Worm (Caenorhabditis elegans) whole organism, L3 larva: Measurements from ENCODE around the gene K08B4.7.
A peak's percentile ranks its signal among the peaks of the same experiment; 100 is the strongest.

Experiments
- R02D3.7 ChIP-seq: fragments of 150-350 bp; optimal IDR thresholded peaks from 2 replicates; lab custom pipeline; 2014; ENCODE audit warnings: missing biosample characterization, missing genetic modification characterization
- ZK546.5 ChIP-seq: sonication (generic microtip); optimal IDR thresholded peaks from 2 replicates; lab custom pipeline; 2017; ENCODE audit warnings: missing biosample characterization, missing genetic modification characterization
- aly-2 ChIP-seq: fragments of 150-350 bp; optimal IDR thresholded peaks from 2 replicates; lab custom pipeline; 2014; ENCODE audit warnings: missing biosample characterization, missing genetic modification characterization
- ama-1 ChIP-seq: fragments of 150-350 bp; optimal IDR thresholded peaks from 2 replicates; lab custom pipeline; 2018
- ceh-82 ChIP-seq: fragments of 150-350 bp; optimal IDR thresholded peaks from 2 replicates; lab custom pipeline; 2014; ENCODE audit warnings: missing biosample characterization, missing genetic modification characterization
- ceh-9 ChIP-seq: sonication (generic microtip); optimal IDR thresholded peaks from 2 replicates; lab custom pipeline; 2018; ENCODE audit warnings: missing biosample characterization, missing genetic modification characterization
- daf-12 ChIP-seq: fragments of 150-350 bp; optimal IDR thresholded peaks from 2 replicates; lab custom pipeline; 2014; ENCODE audit warnings: missing biosample characterization, missing genetic modification reagents, missing genetic modification characterization
- elt-2 ChIP-seq: sonication (generic microtip); optimal IDR thresholded peaks from 2 replicates; lab custom pipeline; 2016; ENCODE audit warnings: missing genetic modification reagents, mild to moderate bottlenecking, missing genetic modification characterization, missing compliant biosample characterization
- eor-1 ChIP-seq, 2 experiments: fragments of 150-350 bp; optimal IDR thresholded peaks; 2 replicates each; lab custom pipeline; 2014 to 2018; ENCODE audit warnings: missing biosample characterization in 2 of 2, missing genetic modification characterization in 2 of 2
- fkh-10 ChIP-seq: sonication (generic microtip); optimal IDR thresholded peaks from 2 replicates; lab custom pipeline; 2017; ENCODE audit warnings: missing biosample characterization, missing genetic modification reagents, missing genetic modification characterization
- fkh-2 ChIP-seq: fragments of 150-350 bp; optimal IDR thresholded peaks from 2 replicates; lab custom pipeline; 2014; ENCODE audit warnings: missing biosample characterization, missing genetic modification reagents, missing genetic modification characterization
- fos-1 ChIP-seq: fragments of 150-350 bp; optimal IDR thresholded peaks from 2 replicates; lab custom pipeline; 2014; ENCODE audit warnings: missing biosample characterization, missing genetic modification characterization
- hmg-11 ChIP-seq: sonication (generic microtip); optimal IDR thresholded peaks from 2 replicates; lab custom pipeline; 2016; ENCODE audit warnings: missing genetic modification characterization, missing compliant biosample characterization
- jun-1 ChIP-seq: fragments of 150-350 bp; optimal IDR thresholded peaks from 2 replicates; lab custom pipeline; 2014; ENCODE audit warnings: missing biosample characterization, missing genetic modification reagents, missing genetic modification characterization
- lin-39 ChIP-seq: fragments of 150-350 bp; optimal IDR thresholded peaks from 2 replicates; lab custom pipeline; 2018; ENCODE audit warnings: missing biosample characterization, missing genetic modification reagents, missing genetic modification characterization
- nfya-1 ChIP-seq: sonication (generic microtip); optimal IDR thresholded peaks from 2 replicates; lab custom pipeline; 2017; ENCODE audit warnings: missing genetic modification characterization, mild to moderate bottlenecking, missing compliant biosample characterization, antibody characterized with exemption, moderate library complexity; ENCODE audit not compliant: insufficient read depth
- nhr-11 ChIP-seq: fragments of 150-350 bp; optimal IDR thresholded peaks from 2 replicates; lab custom pipeline; 2014; ENCODE audit warnings: missing biosample characterization, missing genetic modification characterization
- nhr-12 ChIP-seq: fragments of 150-350 bp; optimal IDR thresholded peaks from 2 replicates; lab custom pipeline; 2014; ENCODE audit warnings: missing biosample characterization, missing genetic modification characterization
- nhr-23 ChIP-seq: fragments of 150-350 bp; optimal IDR thresholded peaks from 2 replicates; lab custom pipeline; 2014; ENCODE audit warnings: missing biosample characterization, missing genetic modification reagents, missing genetic modification characterization
- nhr-237 ChIP-seq: fragments of 150-350 bp; optimal IDR thresholded peaks from 2 replicates; lab custom pipeline; 2014; ENCODE audit warnings: missing biosample characterization, missing genetic modification characterization
- nhr-67 ChIP-seq: fragments of 150-350 bp; optimal IDR thresholded peaks from 2 replicates; lab custom pipeline; 2014; ENCODE audit warnings: missing biosample characterization, missing genetic modification characterization
- nhr-77 ChIP-seq: fragments of 150-350 bp; optimal IDR thresholded peaks from 2 replicates; lab custom pipeline; 2014; ENCODE audit warnings: missing biosample characterization, missing genetic modification characterization
- pha-4 ChIP-seq: fragments of 150-350 bp; optimal IDR thresholded peaks from 2 replicates; lab custom pipeline; 2014; ENCODE audit warnings: missing biosample characterization, missing genetic modification reagents, missing genetic modification characterization
- sea-2 ChIP-seq: fragments of 150-350 bp; sonication (generic microtip); optimal IDR thresholded peaks from 4 replicates; lab custom pipeline; 2014; ENCODE audit warnings: missing biosample characterization, missing genetic modification reagents, missing genetic modification characterization
- tbx-2 ChIP-seq: sonication (generic microtip); optimal IDR thresholded peaks from 2 replicates; lab custom pipeline; 2016; ENCODE audit warnings: mild to moderate bottlenecking, missing genetic modification characterization, missing compliant biosample characterization
- unc-39 ChIP-seq: sonication (generic microtip); optimal IDR thresholded peaks from 4 replicates; lab custom pipeline; 2017; ENCODE audit warnings: missing biosample characterization, missing genetic modification characterization
- unc-62 ChIP-seq: fragments of 150-350 bp; sonication (generic microtip); optimal IDR thresholded peaks from 4 replicates; lab custom pipeline; 2014; ENCODE audit warnings: missing biosample characterization, missing genetic modification reagents, missing genetic modification characterization
- ztf-11 ChIP-seq: fragments of 150-350 bp; optimal IDR thresholded peaks from 2 replicates; lab custom pipeline; 2014; ENCODE audit warnings: missing biosample characterization, missing genetic modification characterization
- ztf-4 ChIP-seq: fragments of 150-350 bp; optimal IDR thresholded peaks from 2 replicates; lab custom pipeline; 2014; ENCODE audit warnings: missing biosample characterization, missing genetic modification characterization

K08B4.7 gene

DNA sequence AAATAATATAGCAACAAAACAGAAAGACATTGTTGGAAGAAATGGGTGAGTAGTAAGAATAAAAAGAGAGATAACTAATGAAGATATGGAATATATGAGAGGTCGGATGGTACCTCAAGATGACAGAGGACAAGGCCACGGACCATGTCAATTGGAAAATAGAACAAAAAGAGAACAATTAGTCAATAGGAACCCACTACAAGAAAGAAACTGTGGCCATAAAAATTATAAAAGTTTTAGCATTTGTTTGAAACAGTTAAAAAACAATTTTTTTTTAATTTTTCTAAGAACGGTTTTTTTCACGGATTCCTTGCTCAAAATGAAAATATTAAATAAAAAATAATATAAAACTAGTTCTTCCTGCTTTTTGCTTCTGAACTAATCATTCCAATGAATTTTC, 16.1 kb downstream of the K08B4.7 start, which contains the start of gene cpg-20:
Gene cpg-20, minus strand, starts transcription at position 101 of the 400 bp plus-strand sequence.
- TF ChIP-seq elt-2 (no peak), fkh-10 (GFP tag; lab: Kevin White, UChicago) (no peak), sea-2 (GFP tag; lab: Kevin White, UChicago) (no peak), ceh-9 (tag; lab: Kevin White, UChicago) (no peak), nhr-12 (tag; lab: Kevin White, UChicago) (no peak), unc-62 (no peak), nhr-23 (tag; lab: Kevin White, UChicago) (no peak), nhr-77 (tag; lab: Kevin White, UChicago) (no peak), ZK546.5 (tag; lab: Kevin White, UChicago) (no peak), jun-1 (no peak), unc-39 (no peak)

DNA sequence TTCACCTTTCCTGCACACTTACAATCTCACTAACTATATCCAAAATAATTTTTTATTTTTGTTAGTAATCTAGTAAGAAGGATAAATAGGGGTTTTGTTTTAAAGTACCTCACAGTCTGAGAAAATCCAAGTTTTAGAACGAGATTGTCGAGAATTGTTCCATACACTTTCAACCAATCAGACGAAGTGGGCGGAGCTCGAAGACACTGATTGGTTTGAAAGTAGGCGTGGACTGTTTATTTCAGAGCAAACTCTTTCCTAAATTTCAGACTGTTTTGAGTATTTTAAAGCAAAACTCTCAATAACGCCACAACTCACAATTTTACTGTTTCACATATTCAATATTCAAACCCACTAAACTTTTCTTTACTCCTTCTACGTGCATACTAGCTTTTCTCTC, 21.2 kb downstream of the K08B4.7 start:
- TF ChIP-seq nfya-1 (peak; percentile 90), nhr-237 (tag; lab: Kevin White, UChicago) (no peak)

DNA sequence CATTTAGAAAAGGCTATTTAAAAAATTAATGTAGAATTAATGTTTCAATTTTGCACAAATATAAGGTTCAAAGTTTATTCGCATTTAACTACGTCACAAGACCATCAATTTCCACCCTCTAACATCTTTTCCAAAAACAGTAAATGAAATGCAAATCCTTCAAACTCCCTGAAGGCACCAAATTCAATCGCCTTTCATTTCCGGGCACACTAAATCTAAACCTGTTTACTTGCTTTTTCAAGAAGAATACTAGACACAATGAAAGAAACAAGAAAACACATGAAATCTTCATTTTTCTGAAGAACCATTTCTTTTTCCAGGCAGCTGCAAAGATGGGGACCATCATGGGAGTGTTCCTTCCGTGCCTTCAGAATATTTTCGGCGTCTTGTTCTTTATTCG, 27.0 kb downstream of the K08B4.7 start:
- no peak for TF ChIP-seq nhr-11 (tag; lab: Kevin White, UChicago)
- peak; percentile 40 for TF ChIP-seq fkh-10 (GFP tag; lab: Kevin White, UChicago)

DNA sequence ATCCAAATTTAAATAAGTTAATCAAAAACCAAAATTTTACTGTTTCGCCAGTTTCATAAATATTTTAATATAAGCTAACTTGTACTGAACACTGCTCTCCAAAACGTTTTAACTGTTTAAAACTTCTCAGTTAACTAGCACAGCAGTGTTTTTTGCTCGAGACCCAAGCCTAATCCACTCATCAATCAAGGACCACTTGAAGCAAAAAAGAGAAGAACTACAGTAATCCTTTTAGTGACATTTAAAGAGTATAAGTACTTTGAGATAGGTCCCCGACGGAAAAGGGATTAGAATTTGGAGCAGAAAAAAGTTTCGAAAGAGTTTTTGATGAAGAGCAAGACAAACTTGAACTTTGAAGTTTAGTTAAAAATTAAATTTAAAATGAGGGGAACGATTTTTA, 27.6 kb downstream of the K08B4.7 start:
- TF ChIP-seq ama-1 (lab: Kevin White, UChicago) (no peak), unc-62 (no peak), nhr-67 (tag; lab: Kevin White, UChicago) (no peak), ZK546.5 (tag; lab: Kevin White, UChicago) (no peak), daf-12 (tag; lab: Kevin White, UChicago) (no peak)

DNA sequence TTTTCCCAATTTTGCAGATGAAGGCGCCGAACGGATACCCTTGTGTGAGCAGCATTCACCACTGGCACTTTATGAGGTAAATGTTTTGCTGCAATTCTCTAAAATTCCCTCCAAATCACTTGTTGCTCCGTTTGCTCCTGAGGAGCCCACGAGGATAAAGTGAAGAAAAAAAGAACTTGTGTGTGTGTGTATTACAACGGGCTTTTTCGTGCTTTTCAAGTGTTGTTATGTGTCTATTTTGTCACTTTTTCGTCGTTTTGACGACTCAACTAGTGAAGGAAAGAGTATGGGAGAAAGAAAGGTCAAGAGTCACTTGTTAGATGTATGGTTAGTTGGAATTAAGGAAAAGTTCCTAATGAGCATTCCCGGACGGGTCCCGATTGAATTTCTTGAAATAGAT, 30.1 kb downstream of the K08B4.7 start:
- TF ChIP-seq hmg-11 (tag; lab: Kevin White, UChicago): no peak

DNA sequence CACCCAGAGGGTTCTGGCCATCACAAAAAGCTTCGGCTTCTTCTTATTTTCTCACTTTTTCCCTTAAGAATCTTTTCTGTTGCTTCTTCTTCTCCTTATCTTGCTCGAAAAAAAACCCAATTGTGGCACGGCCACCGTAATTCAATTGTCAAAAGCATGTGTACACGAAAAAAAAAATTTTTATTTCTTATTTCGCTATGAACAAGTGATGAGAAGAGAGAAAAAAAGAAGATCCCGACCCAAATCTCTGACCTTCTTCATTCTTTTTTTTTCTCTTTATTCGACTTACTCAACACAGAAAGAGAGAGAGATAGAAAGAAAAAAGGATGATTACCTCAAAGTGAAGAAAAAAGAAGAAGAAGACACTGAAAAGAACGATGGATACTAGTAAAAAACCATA, 31.3 kb downstream of the K08B4.7 start:
- TF ChIP-seq sea-2 (GFP tag; lab: Kevin White, UChicago) (no peak), fkh-10 (GFP tag; lab: Kevin White, UChicago) (peak; percentile 80)

DNA sequence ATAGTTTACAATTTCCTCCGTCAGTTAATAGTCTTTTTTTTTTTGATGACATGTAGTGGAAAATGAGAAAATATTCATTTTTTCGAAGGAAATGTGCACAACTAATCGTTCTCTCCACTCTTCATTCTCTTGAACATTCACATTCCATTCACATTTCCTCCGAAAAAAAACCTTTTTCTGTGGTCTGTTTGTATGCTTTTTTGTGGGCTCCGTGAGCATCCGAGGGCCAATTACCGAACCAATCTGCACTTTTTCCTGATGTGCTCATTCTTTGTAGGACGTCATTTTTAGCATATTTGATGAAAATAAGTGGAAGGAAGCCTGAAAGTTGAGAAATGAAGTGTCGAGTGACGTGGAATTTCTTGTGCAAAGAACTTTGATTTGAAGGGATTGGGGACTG, 32.5 kb downstream of the K08B4.7 start:
- TF ChIP-seq ztf-4 (tag; lab: Kevin White, UChicago) (no peak), nhr-67 (tag; lab: Kevin White, UChicago) (no peak), eor-1 (tag; optimal IDR thresholded peaks at IDR 0.05; lab: Kevin White, UChicago) (no peak), R02D3.7 (tag; lab: Kevin White, UChicago) (no peak), ceh-82 (tag; lab: Kevin White, UChicago) (no peak), fos-1 (tag; lab: Kevin White, UChicago) (no peak)

DNA sequence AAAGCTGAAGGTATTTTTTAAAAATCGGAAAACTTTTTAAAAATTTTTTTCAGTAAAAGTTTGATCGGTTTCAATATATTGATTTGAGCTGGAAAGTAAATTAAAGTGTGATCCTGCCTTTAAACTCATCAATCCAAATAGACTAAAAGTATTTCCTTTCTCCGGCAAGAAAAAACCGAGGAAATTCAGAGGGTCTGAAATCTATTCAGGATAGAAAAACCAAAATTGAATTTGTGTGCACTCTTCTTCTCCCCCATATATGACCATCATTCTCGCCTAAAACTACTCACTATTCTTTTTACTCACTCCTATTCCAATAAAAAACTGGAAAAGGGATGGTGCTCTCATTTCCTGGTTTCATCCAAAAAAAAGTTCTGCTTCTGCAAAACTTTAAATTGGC, 37.4 kb downstream of the K08B4.7 start:
- TF ChIP-seq fkh-2: no peak
- no peak for TF ChIP-seq eor-1 (tag; optimal IDR thresholded peaks at IDR 0.05; lab: Kevin White, UChicago)
- no peak for TF ChIP-seq aly-2 (tag; lab: Kevin White, UChicago)
- TF ChIP-seq fkh-10 (GFP tag; lab: Kevin White, UChicago): peak; percentile 75
- TF ChIP-seq ztf-11 (tag; lab: Kevin White, UChicago): no peak
- TF ChIP-seq unc-39: no peak
- TF ChIP-seq tbx-2 (tag; lab: Kevin White, UChicago): no peak

DNA sequence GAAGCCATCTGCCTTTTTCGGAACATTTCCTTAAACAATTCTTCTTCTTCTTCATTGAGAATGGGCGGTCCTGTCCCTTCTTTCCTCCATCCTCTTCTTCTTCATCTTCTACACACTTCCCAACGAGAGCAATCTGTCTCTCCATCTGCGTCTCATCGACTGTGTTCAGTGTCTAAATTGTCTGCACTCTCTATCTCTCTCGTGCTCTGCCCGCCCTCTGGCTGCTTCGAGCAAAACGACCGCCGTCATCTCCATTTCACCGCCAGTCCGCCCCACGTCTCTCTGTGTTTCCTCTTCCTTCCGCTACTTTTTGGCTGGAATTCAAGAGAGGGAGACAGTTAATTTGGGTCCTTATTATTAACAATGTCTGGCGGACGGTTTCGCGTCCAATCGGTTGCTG, 38.8 kb downstream of the K08B4.7 start:
- TF ChIP-seq ztf-11 (tag; lab: Kevin White, UChicago) (no peak), nfya-1 (peak; percentile 71), fos-1 (tag; lab: Kevin White, UChicago) (no peak), unc-39 (no peak), lin-39 (tag; lab: Kevin White, UChicago) (peak; percentile 57), elt-2 (peak; percentile 30), pha-4 (peak; percentile 19), hmg-11 (tag; lab: Kevin White, UChicago) (peak; percentile 74), ZK546.5 (tag; lab: Kevin White, UChicago) (no peak), fkh-2 (no peak), nhr-237 (tag; lab: Kevin White, UChicago) (no peak)
